Worm (Caenorhabditis elegans): ENCODE results near the gene Y39G8B.1.

DNA sequence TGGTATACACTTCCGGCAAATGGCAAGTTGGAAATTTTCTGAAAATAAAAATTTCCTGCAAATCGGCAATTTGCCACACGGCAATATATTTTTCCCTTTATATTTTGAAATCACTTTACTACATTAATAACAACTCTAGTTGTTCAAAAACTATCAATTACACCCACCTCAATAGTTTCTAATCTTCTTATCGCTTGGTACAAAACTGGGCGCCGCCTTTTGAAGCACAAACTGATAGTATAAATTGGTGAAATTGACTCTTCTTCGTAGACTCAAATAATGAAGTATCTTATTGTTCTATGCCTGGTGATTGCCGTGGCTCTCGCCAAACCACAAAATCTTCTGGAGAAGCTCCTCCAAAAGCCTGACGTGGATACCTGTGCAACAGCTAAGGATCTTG is 7.5 kb upstream of the Y39G8B.1 start, which contains the start of gene Y39G8B.9:
- TF ChIP-seq vab-7 (GFP tag; IDR thresholded peaks at IDR 0.05) (no peak), nhr-77 (tag; optimal IDR thresholded peaks at IDR 0.05) (no peak), skn-1 (tag; optimal IDR thresholded peaks at IDR 0.05) (no peak), dmd-9 (GFP tag; IDR thresholded peaks at IDR 0.05) (no peak), madf-5 (GFP tag; IDR thresholded peaks at IDR 0.05) (no peak)

All from whole organism, L4 larva.